Fruit fly (Drosophila melanogaster) whole organism, pupa: Measurements from ENCODE around the gene Srlp.

Experiments
- CG17806 ChIP-seq: fragments of 200-800 bp; sonication (Bioruptor generic); optimal IDR thresholded peaks from 2 replicates; lab custom pipeline; 2018; ENCODE audit warnings: missing biosample characterization, mild to moderate bottlenecking, missing genetic modification characterization, moderate library complexity
- EcR ChIP-seq: fragments of 200-800 bp; sonication (Bioruptor generic); optimal IDR thresholded peaks from 3 replicates; lab custom pipeline; 2019; ENCODE audit warnings: missing biosample characterization, missing genetic modification characterization, mild to moderate bottlenecking, moderate library complexity, missing genetic modification reagents

dm6 chr3R:12425510-12426309 lies 8.2 kb upstream of the Srlp start, which contains the start of gene Pp1-87B:
- TF ChIP-seq CG17806 (no peak), EcR (GFP tag; lab: Kevin White, UChicago) (no peak)
